Fruit fly (Drosophila melanogaster) whole organism, wandering third instar larva: ENCODE data around the gene Bx.

Experiments
- Abd-B ChIP-seq: fragments of >200 bp; optimal IDR thresholded peaks from 2 replicates; lab custom pipeline; 2017; ENCODE audit warnings: missing biosample characterization, missing genetic modification characterization
- CG32264 ChIP-seq: fragments of 200-800 bp; sonication (Bioruptor generic); optimal IDR thresholded peaks from 2 replicates; lab custom pipeline; 2016; ENCODE audit warnings: missing biosample characterization, missing genetic modification characterization
- CG9705 ChIP-seq: fragments of 200-800 bp; sonication (Bioruptor generic); optimal IDR thresholded peaks from 2 replicates; lab custom pipeline; 2018; ENCODE audit warnings: missing biosample characterization, mild to moderate bottlenecking, missing genetic modification characterization
- CrebA ChIP-seq: fragments of 200-800 bp; sonication (Bioruptor generic); optimal IDR thresholded peaks from 2 replicates; lab custom pipeline; 2016; ENCODE audit warnings: missing biosample characterization, mild to moderate bottlenecking, missing genetic modification characterization, borderline replicate concordance
- Dfd ChIP-seq: fragments of >200 bp; optimal IDR thresholded peaks from 2 replicates; lab custom pipeline; 2017; ENCODE audit warnings: missing biosample characterization, missing genetic modification characterization
- Dif ChIP-seq: fragments of 200-275, 200-300 bp; sonication (Bioruptor generic); optimal IDR thresholded peaks from 2 replicates; lab custom pipeline; 2018; ENCODE audit warnings: missing biosample characterization, missing genetic modification characterization; ENCODE audit not compliant: partially characterized antibody
- GATAd ChIP-seq: sonication (Bioruptor generic); optimal IDR thresholded peaks from 2 replicates; lab custom pipeline; 2016; ENCODE audit warnings: missing biosample characterization, missing genetic modification characterization
- HLH106 ChIP-seq: fragments of 200-800 bp; optimal IDR thresholded peaks from 3 replicates; lab custom pipeline; 2019; ENCODE audit warnings: missing biosample characterization, mild to moderate bottlenecking, missing genetic modification characterization, moderate library complexity
- Hnf4 ChIP-seq: fragments of 200-800 bp; sonication (Bioruptor generic); optimal IDR thresholded peaks from 2 replicates; lab custom pipeline; 2016; ENCODE audit warnings: missing biosample characterization, mild to moderate bottlenecking, missing genetic modification characterization
- Hr78 ChIP-seq: fragments of >200 bp; optimal IDR thresholded peaks from 2 replicates; lab custom pipeline; 2017; ENCODE audit warnings: missing biosample characterization, missing genetic modification characterization
- Hr83 ChIP-seq: fragments of 200-300 bp; sonication (Bioruptor generic); optimal IDR thresholded peaks from 2 replicates; lab custom pipeline; 2016; ENCODE audit warnings: missing biosample characterization, mild to moderate bottlenecking, missing genetic modification characterization, moderate library complexity; ENCODE audit not compliant: poor library complexity, severe bottlenecking
- Jra ChIP-seq: sonication (Bioruptor generic); optimal IDR thresholded peaks from 2 replicates; lab custom pipeline; 2016; ENCODE audit warnings: missing biosample characterization, missing genetic modification characterization
- Mio ChIP-seq: sonication (Bioruptor generic); optimal IDR thresholded peaks from 2 replicates; lab custom pipeline; 2016; ENCODE audit warnings: missing biosample characterization, missing genetic modification characterization
- Myc ChIP-seq: fragments of >200 bp; optimal IDR thresholded peaks from 2 replicates; lab custom pipeline; 2017
- N ChIP-seq: fragments of >200 bp; optimal IDR thresholded peaks from 2 replicates; lab custom pipeline; 2018; ENCODE audit warnings: missing biosample characterization, missing external identifiers, missing genetic modification characterization
- OdsH ChIP-seq: fragments of 200-800 bp; sonication (Bioruptor generic); optimal IDR thresholded peaks from 2 replicates; lab custom pipeline; 2016; ENCODE audit warnings: missing biosample characterization, mild to moderate bottlenecking, missing genetic modification characterization
- Sp1 ChIP-seq: fragments of 200-800 bp; sonication (Bioruptor generic); optimal IDR thresholded peaks from 3 replicates; lab custom pipeline; 2019; ENCODE audit warnings: missing biosample characterization, mild to moderate bottlenecking, missing genetic modification characterization, moderate library complexity
- Vsx2 ChIP-seq: fragments of 200-300, 225-300 bp; sonication (Bioruptor generic); optimal IDR thresholded peaks from 2 replicates; lab custom pipeline; 2018; ENCODE audit warnings: missing biosample characterization, missing genetic modification characterization; ENCODE audit not compliant: partially characterized antibody
- br ChIP-seq: fragments of 200-800 bp; sonication (Bioruptor generic); optimal IDR thresholded peaks from 2 replicates; lab custom pipeline; 2016; ENCODE audit warnings: missing biosample characterization, missing genetic modification characterization
- brk ChIP-seq: fragments of 200-800 bp; sonication (Bioruptor generic); optimal IDR thresholded peaks from 2 replicates; lab custom pipeline; 2016; ENCODE audit warnings: missing biosample characterization, mild to moderate bottlenecking, missing genetic modification characterization
- dl ChIP-seq, 2 experiments: fragments of 175-275, 200-275 bp in 1 of 2; fragments of 200-275 bp in 1 of 2; sonication (Bioruptor generic); optimal IDR thresholded peaks; lab custom pipeline; 2018; ENCODE audit warnings: mild to moderate bottlenecking in 2 of 2, missing biosample characterization in 2 of 2, missing genetic modification characterization in 2 of 2, moderate library complexity in 2 of 2; ENCODE audit not compliant: partially characterized antibody in 2 of 2, insufficient read depth in 1 of 2
- dmrt93B ChIP-seq: fragments of 200-800 bp; sonication (Bioruptor generic); optimal IDR thresholded peaks from 2 replicates; lab custom pipeline; 2018; ENCODE audit warnings: missing biosample characterization, mild to moderate bottlenecking, missing genetic modification characterization
- dsf ChIP-seq: sonication (Bioruptor generic); optimal IDR thresholded peaks from 2 replicates; lab custom pipeline; 2016; ENCODE audit warnings: missing biosample characterization, missing genetic modification characterization, borderline replicate concordance
- ey ChIP-seq: fragments of 200-800 bp; sonication (Bioruptor generic); optimal IDR thresholded peaks from 2 replicates; lab custom pipeline; 2016; ENCODE audit warnings: missing biosample characterization, missing genetic modification characterization
- foxo ChIP-seq, 2 experiments: fragments of 200-800 bp; sonication (Bioruptor generic); optimal IDR thresholded peaks; 2 replicates in 1 of 2; 3 replicates in 1 of 2; lab custom pipeline; 2016 to 2017; ENCODE audit warnings: missing biosample characterization in 2 of 2, missing genetic modification characterization in 2 of 2
- fru ChIP-seq: fragments of 200-800 bp; sonication (Bioruptor generic); optimal IDR thresholded peaks from 3 replicates; lab custom pipeline; 2016; ENCODE audit warnings: missing biosample characterization, mild to moderate bottlenecking, missing genetic modification characterization
- h ChIP-seq: fragments of 200-800 bp; sonication (Bioruptor generic); optimal IDR thresholded peaks from 3 replicates; lab custom pipeline; 2016; ENCODE audit warnings: missing biosample characterization, mild to moderate bottlenecking, missing genetic modification characterization
- jim ChIP-seq: fragments of 175-275, 200-325 bp; sonication (Bioruptor generic); optimal IDR thresholded peaks from 2 replicates; lab custom pipeline; 2016; ENCODE audit warnings: missing biosample characterization, mild to moderate bottlenecking, missing genetic modification characterization
- lola ChIP-seq: fragments of >200 bp; optimal IDR thresholded peaks from 2 replicates; lab custom pipeline; 2017; ENCODE audit warnings: missing biosample characterization, missing genetic modification characterization
- pan ChIP-seq: fragments of >200 bp; optimal IDR thresholded peaks from 2 replicates; lab custom pipeline; 2017
- psq ChIP-seq: fragments of 200-800 bp; sonication (Bioruptor generic); optimal IDR thresholded peaks from 3 replicates; lab custom pipeline; 2017; ENCODE audit warnings: missing biosample characterization, mild to moderate bottlenecking, missing genetic modification characterization, moderate library complexity
- rgr ChIP-seq: fragments of 200-800 bp; sonication (Bioruptor generic); optimal IDR thresholded peaks from 3 replicates; lab custom pipeline; 2016; ENCODE audit warnings: missing biosample characterization, mild to moderate bottlenecking, missing genetic modification characterization
- sage ChIP-seq: fragments of 200-800 bp; sonication (Bioruptor generic); optimal IDR thresholded peaks from 2 replicates; lab custom pipeline; 2016; ENCODE audit warnings: missing biosample characterization, mild to moderate bottlenecking, missing genetic modification characterization
- sv ChIP-seq: fragments of 200-800 bp; sonication (Bioruptor generic); optimal IDR thresholded peaks from 3 replicates; lab custom pipeline; 2016; ENCODE audit warnings: missing biosample characterization, missing genetic modification characterization
- tai ChIP-seq: sonication (Bioruptor generic); optimal IDR thresholded peaks from 2 replicates; lab custom pipeline; 2016; ENCODE audit warnings: missing biosample characterization, missing genetic modification characterization
- usp ChIP-seq: fragments of >200 bp; optimal IDR thresholded peaks from 2 replicates; lab custom pipeline; 2017; ENCODE audit warnings: missing biosample characterization, missing genetic modification characterization
- woc ChIP-seq: sonication (Bioruptor generic); optimal IDR thresholded peaks from 2 replicates; lab custom pipeline; 2016; ENCODE audit warnings: missing biosample characterization, mild to moderate bottlenecking, missing genetic modification characterization

The Bx gene

DNA sequence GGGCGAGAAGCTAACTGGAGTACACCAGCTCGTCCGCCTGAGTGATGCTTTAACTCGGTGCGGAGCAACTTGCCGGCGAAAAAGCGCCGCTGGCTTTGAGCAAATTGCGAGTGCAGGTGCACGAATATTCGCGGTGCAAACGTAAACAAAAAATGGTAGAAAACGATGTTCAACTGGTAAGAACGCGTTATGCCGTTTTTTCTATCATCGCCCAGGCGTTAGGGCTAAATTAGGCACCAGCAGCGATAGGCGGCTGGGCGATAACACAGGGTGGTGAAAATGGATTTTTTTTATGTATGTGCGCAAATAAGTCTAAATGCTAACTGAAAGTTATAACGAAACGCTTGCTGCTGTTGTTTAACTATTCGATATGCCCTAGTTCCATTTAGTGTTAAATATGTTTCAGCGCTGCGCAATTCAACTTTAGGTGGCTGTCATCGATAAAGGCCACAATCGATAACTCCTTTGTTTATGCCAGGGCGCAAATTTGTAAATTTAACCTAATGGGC is 15.5 kb upstream of the Bx start, which contains the start of the genes Pgant7 and Xrcc2:
Gene Pgant7 (minus strand): TSS at position 308 of the 509 bp plus-strand sequence.
Gene Xrcc2 (plus strand): TSS at position 449 of the 509 bp plus-strand sequence.
- peak; percentile 1 for TF ChIP-seq Sp1
- no peak for TF ChIP-seq sv (GFP tag; lab: Kevin White, UChicago)
- TF ChIP-seq Myc: peak; percentile 28

DNA sequence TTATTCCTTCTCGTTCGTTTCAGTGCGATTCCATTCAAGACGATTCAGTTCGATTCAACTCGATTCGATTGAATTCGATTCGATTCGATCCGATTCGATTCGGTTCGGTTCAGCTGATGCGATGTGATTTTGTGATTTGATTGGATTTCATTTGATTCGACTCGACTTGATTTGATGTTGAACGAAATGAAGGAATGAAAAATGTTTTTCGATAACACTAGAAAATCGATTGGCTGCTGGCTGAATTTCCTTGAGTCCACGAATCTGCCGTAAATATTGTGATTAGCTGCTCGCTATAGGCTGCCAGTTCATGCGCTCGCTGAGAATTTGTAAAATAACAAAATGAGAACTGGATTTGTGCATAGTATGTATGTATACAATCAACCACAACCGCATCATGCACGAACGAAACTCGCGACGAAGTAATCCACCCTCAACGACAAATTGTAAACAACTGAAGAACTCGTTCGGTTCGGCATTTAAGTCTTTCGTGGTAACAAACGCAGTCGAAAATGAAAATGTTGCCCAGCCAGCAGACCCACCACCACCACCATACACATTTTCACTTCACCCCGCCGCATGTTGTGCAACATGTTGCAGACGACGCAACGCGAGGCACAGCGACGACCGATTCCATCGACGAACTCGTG is 10.2 kb upstream of the Bx start, which contains the start of gene Wnt5:
Gene Wnt5 (minus strand): TSS at position 458 of the 650 bp plus-strand sequence.
- TF ChIP-seq tai (GFP tag; lab: Kevin White, UChicago): no peak
- no peak for TF ChIP-seq CG9705 (GFP tag; lab: Kevin White, UChicago)
- no peak for TF ChIP-seq sage (GFP tag; lab: Kevin White, UChicago)
- no peak for TF ChIP-seq Hr78 (GFP tag; lab: Kevin White, UChicago)
- TF ChIP-seq h (GFP tag; lab: Kevin White, UChicago): peak; percentile 8
- TF ChIP-seq CG32264 (GFP tag; lab: Kevin White, UChicago): no peak
- no peak for TF ChIP-seq jim
- no peak for TF ChIP-seq ey (GFP tag; lab: Kevin White, UChicago)
- no peak for TF ChIP-seq Abd-B (GFP tag; lab: Kevin White, UChicago)
- no peak for TF ChIP-seq Vsx2 (GFP tag; lab: Kevin White, UChicago)
- no peak for TF ChIP-seq Myc
- no peak for TF ChIP-seq dmrt93B (GFP tag; lab: Kevin White, UChicago)
- no peak for TF ChIP-seq brk (GFP tag; lab: Kevin White, UChicago)
- no peak for TF ChIP-seq rgr
- no peak for TF ChIP-seq pan
- no peak for TF ChIP-seq HLH106 (tag; lab: Kevin White, UChicago)
- TF ChIP-seq psq (GFP tag; lab: Kevin White, UChicago): no peak
- TF ChIP-seq GATAd: no peak
- TF ChIP-seq Hr83 (GFP tag; lab: Kevin White, UChicago): no peak
- no peak for TF ChIP-seq Mio (GFP tag; lab: Kevin White, UChicago)
- no peak for TF ChIP-seq usp
- no peak for TF ChIP-seq Jra (GFP tag; lab: Kevin White, UChicago)
- no peak for TF ChIP-seq Dfd (GFP tag; lab: Kevin White, UChicago)
- no peak for TF ChIP-seq N
- no peak for TF ChIP-seq br (GFP tag; lab: Kevin White, UChicago)
- no peak for TF ChIP-seq foxo (GFP tag; optimal IDR thresholded peaks at IDR 0.05; lab: Kevin White, UChicago)
- TF ChIP-seq dl (GFP tag; optimal IDR thresholded peaks at IDR 0.05; lab: Kevin White, UChicago; ENCODE audit: insufficient read depth in 1 of 2, partially characterized antibody in 2 of 2): peak in 1 of 2 experiments; percentile 1
- TF ChIP-seq CrebA: no peak
- TF ChIP-seq Sp1: peak; percentile 5
- peak; percentile 13 for TF ChIP-seq woc (GFP tag; lab: Kevin White, UChicago)
- TF ChIP-seq fru: no peak
- no peak for TF ChIP-seq lola (GFP tag; lab: Kevin White, UChicago)
- no peak for TF ChIP-seq dsf
- TF ChIP-seq Dif (GFP tag; lab: Kevin White, UChicago): no peak

DNA sequence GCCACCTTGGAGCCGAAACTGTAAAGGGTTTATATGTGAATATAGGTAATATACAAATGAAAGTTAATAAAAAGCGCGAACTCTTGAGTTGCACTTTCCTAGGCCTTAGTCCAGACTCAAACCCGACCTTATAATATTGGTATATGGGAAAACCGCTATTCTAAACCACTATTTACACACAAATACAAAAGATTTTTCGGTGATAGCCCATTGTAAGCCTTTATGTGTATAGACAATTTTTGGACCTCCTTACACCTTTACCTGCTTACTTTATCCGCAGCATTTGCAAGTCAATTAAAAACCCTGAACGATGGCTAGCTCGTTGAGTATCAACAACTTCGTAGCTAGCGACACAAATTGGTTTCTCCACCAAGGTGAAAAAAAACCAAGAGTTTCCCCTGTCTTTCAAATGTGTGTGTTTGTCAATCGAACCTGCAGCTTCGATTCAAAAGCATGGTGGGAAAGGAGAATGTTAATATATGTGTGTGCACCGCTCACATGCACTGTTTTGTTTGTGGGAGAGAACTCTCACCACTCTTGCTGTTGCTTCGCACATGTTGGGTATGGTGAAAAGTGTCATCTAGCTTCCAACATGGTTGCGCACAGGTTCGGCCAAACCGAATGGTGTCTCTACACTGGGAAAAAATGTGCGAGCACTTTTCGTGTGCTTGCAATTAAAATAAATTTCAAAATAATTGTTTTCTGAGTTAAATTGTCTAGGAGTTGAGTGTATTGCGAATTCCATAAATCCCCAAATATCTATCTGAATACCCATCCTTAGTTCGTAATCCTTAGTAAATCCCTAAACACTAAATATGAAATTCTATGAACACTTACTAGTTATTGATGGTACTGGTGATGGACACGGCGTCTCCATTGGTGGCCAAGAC is 8.3 kb upstream of the Bx start:
- TF ChIP-seq sv (GFP tag; lab: Kevin White, UChicago) (peak; percentile 52), Hr83 (GFP tag; lab: Kevin White, UChicago) (no peak), br (GFP tag; lab: Kevin White, UChicago) (peak; percentile 56), OdsH (GFP tag; lab: Kevin White, UChicago) (peak; percentile 46), foxo (GFP tag; optimal IDR thresholded peaks at IDR 0.05; lab: Kevin White, UChicago) (peak in 1 of 2 experiments; percentile 80), CrebA (no peak), sage (GFP tag; lab: Kevin White, UChicago) (peak; percentile 11), tai (GFP tag; lab: Kevin White, UChicago) (no peak), Myc (peak; percentile 45), Sp1 (peak; percentile 26), Dfd (GFP tag; lab: Kevin White, UChicago) (no peak), Hnf4 (GFP tag; lab: Kevin White, UChicago) (peak; percentile 56), fru (peak; percentile 74), CG32264 (GFP tag; lab: Kevin White, UChicago) (no peak), dl (GFP tag; optimal IDR thresholded peaks at IDR 0.05; lab: Kevin White, UChicago; ENCODE audit: insufficient read depth in 1 of 2, partially characterized antibody in 2 of 2) (no peak), dmrt93B (GFP tag; lab: Kevin White, UChicago) (no peak), jim (no peak), HLH106 (tag; lab: Kevin White, UChicago) (peak; percentile 17), Vsx2 (GFP tag; lab: Kevin White, UChicago) (no peak), ey (GFP tag; lab: Kevin White, UChicago) (peak; percentile 48), N (no peak), psq (GFP tag; lab: Kevin White, UChicago) (peak; percentile 17), h (GFP tag; lab: Kevin White, UChicago) (peak; percentile 64), pan (no peak), rgr (peak; percentile 64), Jra (GFP tag; lab: Kevin White, UChicago) (peak; percentile 3)
